Worm (Caenorhabditis elegans): ENCODE results near the gene ZK666.1.

ZK666.1 gene

DNA sequence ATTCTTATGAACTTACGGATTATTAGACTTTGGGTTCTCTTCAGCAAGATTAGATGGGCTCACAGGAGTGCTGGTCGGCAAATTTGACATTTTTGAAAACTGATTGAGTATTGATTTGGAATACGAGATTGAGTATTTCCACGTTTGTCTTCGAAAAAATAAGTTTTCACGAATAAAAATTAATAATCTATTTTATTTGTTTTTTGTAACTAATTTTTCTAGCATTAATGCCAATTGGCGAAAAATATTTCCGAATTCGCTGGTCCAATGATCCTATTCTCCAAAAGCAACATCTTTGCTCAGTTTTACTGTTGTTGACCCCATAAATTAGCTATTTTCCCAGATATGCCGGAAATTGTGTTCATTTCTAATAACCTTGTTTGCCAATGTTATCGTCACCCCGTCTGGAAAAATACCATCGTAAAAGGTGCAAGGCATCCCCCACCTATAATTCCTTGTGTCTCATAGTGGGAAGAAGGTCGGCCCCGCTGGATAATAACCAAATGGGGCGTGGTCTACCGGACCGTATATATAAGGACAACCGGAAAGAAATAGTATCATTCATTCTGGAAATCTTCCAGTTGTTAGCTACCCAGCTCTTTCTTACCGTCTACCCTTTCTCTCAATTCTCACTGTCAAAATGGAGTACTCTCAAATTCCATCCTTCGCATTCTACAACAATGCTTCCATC is 6.8 kb downstream of the ZK666.1 start, which contains the start of the genes ZK673.6 and sdz-37:
ZK673.6 (minus strand) TSS at position 101 of the 691 bp plus-strand sequence.
sdz-37 (plus strand) TSS at position 641 of the 691 bp plus-strand sequence.
- TF ChIP-seq che-1 (tag; optimal IDR thresholded peaks at IDR 0.05) (no peak), hlh-8 (tag; optimal IDR thresholded peaks at IDR 0.05) (no peak), madf-2 (tag; optimal IDR thresholded peaks at IDR 0.05) (no peak)

DNA sequence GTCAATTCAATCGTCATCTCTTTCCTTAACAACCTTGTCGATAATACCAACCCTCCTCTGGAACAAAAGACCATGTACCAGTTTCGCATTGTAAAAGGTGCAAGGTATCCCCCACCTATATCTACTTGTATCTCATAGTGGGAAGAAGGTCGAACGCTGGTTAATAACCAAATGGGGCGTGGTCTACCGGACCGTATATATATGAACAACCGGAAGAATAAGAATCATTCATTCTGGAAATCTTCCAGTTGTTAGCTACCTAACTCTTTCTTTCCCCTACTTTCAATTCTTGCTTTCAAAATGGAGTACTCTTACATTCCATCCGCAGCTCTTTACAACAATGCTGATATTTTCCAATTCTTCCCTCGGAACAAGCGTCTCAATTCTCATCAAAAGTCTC is 9.9 kb downstream of the ZK666.1 start, which contains the start of gene ZK673.5:
ZK673.5 (plus strand) TSS at position 301 of the 400 bp plus-strand sequence.
- TF ChIP-seq ceh-18 (tag; optimal IDR thresholded peaks at IDR 0.05) = no peak
- TF ChIP-seq fkh-6 (tag; optimal IDR thresholded peaks at IDR 0.05) = no peak
- TF ChIP-seq dve-1 (tag; optimal IDR thresholded peaks at IDR 0.05) = no peak
- TF ChIP-seq unc-86 (tag; optimal IDR thresholded peaks at IDR 0.05) = no peak
- TF ChIP-seq hlh-15 (tag; optimal IDR thresholded peaks at IDR 0.05) = no peak
- TF ChIP-seq odd-2 (tag; optimal IDR thresholded peaks at IDR 0.05) = no peak
- TF ChIP-seq ets-4 (tag; optimal IDR thresholded peaks at IDR 0.05) = no peak
- no peak for TF ChIP-seq madf-2 (tag; optimal IDR thresholded peaks at IDR 0.05)
- TF ChIP-seq zip-5 (tag; optimal IDR thresholded peaks at IDR 0.05) = no peak
- TF ChIP-seq sdc-2 (tag; optimal IDR thresholded peaks at IDR 0.05) = no peak
- no peak for TF ChIP-seq tbx-2 (tag; optimal IDR thresholded peaks at IDR 0.05)
- TF ChIP-seq elt-4 (tag; optimal IDR thresholded peaks at IDR 0.05) = no peak

DNA sequence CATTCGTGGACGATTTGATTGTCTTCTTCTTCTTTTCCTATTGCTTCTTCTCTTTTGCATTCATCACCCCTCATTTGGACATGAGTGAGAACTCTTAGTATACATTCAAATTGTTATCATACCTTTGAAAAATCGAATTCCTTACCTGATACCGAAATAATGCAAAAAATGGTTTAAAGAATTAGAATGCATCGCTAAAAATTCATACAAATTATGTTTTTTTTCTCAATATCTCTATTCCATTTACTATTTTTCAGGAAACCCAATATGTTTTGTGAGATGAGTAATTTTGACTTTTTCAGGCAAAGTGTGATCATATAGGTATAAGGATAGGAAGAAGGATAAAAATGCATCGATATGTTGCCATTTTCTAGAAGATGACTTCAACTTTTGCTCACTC is 14.2 kb downstream of the ZK666.1 start, which contains the start of gene ZK673.11:
ZK673.11 (plus strand) TSS at position 301 of the 400 bp plus-strand sequence.
- no peak for TF ChIP-seq hlh-15 (tag; optimal IDR thresholded peaks at IDR 0.05)
- TF ChIP-seq ahr-1 (tag; optimal IDR thresholded peaks at IDR 0.05) = no peak
- no peak for TF ChIP-seq ceh-18 (tag; optimal IDR thresholded peaks at IDR 0.05)
- no peak for TF ChIP-seq sox-4 (tag; optimal IDR thresholded peaks at IDR 0.05)
- no peak for TF ChIP-seq unc-86 (tag; optimal IDR thresholded peaks at IDR 0.05)
- TF ChIP-seq elt-4 (tag; optimal IDR thresholded peaks at IDR 0.05) = no peak
- TF ChIP-seq nhr-11 (tag; optimal IDR thresholded peaks at IDR 0.05) = no peak
- TF ChIP-seq tbx-2 (tag; optimal IDR thresholded peaks at IDR 0.05) = no peak
- TF ChIP-seq sox-2 (GFP tag; IDR thresholded peaks at IDR 0.05) = no peak

DNA sequence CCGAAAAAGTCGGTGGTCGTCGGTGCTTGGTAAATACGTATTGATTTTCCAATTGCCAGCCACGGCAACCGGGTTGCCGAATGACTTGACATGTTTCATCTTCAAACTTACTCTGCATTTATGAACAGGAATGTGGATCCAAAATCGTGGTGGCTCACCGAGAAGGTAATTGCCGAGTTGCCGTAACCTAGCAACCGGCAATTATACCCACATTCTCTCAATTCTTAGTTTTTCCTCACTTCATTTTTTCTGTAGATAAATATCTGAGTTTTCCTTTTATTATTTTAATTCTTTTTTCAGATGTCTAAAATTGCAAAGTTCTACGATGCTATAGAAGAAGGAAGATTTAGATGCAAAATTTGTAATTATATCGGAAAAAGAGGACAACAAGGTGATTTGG is 18.5 kb downstream of the ZK666.1 start, which contains the start of gene ZK673.4:
ZK673.4 (plus strand) TSS at position 301 of the 400 bp plus-strand sequence.
- TF ChIP-seq pha-2 (tag; optimal IDR thresholded peaks at IDR 0.05) = no peak
- TF ChIP-seq sox-4 (tag; optimal IDR thresholded peaks at IDR 0.05) = no peak
- TF ChIP-seq unc-86 (tag; optimal IDR thresholded peaks at IDR 0.05) = no peak
- TF ChIP-seq tbx-7 (tag; optimal IDR thresholded peaks at IDR 0.05) = no peak
- no peak for TF ChIP-seq Y22D7AL.16 (tag; optimal IDR thresholded peaks at IDR 0.05)
- no peak for TF ChIP-seq pax-1 (tag; optimal IDR thresholded peaks at IDR 0.05)
- TF ChIP-seq nhr-232 (tag; optimal IDR thresholded peaks at IDR 0.05) = no peak
- no peak for TF ChIP-seq dmd-4 (tag; optimal IDR thresholded peaks at IDR 0.05; ENCODE audit: borderline replicate concordance)
- TF ChIP-seq gmeb-2 (tag; optimal IDR thresholded peaks at IDR 0.05) = no peak
- no peak for TF ChIP-seq K09A11.1 (tag; optimal IDR thresholded peaks at IDR 0.05; ENCODE audit: insufficient read depth)
- TF ChIP-seq dve-1 (tag; optimal IDR thresholded peaks at IDR 0.05) = no peak
- TF ChIP-seq ceh-9 (tag; optimal IDR thresholded peaks at IDR 0.05) = no peak
- no peak for TF ChIP-seq mec-3 (tag; optimal IDR thresholded peaks at IDR 0.05; ENCODE audit: borderline replicate concordance)
- no peak for TF ChIP-seq che-1 (tag; optimal IDR thresholded peaks at IDR 0.05)

DNA sequence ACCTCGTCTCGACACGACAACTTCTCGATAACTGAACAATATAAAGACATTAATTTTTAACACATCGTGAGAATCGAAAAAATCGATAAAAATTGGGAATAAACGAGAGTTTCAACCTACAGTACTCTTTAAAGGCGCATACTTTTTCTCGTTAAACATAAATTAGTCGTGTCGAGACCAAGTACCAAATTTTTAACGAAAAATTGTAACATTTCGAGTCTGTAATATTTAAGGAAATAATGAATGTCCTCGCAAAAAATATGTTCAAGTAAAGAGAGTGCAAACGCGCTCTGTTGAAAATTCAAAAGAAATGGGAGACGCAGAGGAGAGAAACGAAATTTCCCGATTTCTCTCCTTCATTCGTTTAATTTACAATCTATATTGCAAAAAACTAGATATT is 20.8 kb downstream of the ZK666.1 start:
- no peak for TF ChIP-seq ceh-48 (tag; optimal IDR thresholded peaks at IDR 0.05)
- TF ChIP-seq T23F11.4 (GFP tag; optimal IDR thresholded peaks at IDR 0.05) = no peak
- no peak for TF ChIP-seq pros-1 (tag; optimal IDR thresholded peaks at IDR 0.05)
- no peak for TF ChIP-seq lim-6 (tag; optimal IDR thresholded peaks at IDR 0.05)

All from whole organism, late embryonic.